Fruit fly (Drosophila melanogaster) whole organism, embryonic: ENCODE results near the gene CG3662.

Experiments used
- Atf-2 ChIP-seq: fragments of 200-800 bp; sonication (Bioruptor generic); optimal IDR thresholded peaks from 2 replicates; lab custom pipeline; 2016; ENCODE audit warnings: missing biosample characterization, missing genetic modification characterization
- Atf6 ChIP-seq: fragments of 200-800 bp; sonication (Bioruptor generic); IDR thresholded peaks from 2 replicates; pipeline ENCODE4 v1.3.6; 2022; ENCODE audit warnings: missing biosample characterization, missing genetic modification characterization
- BtbVII ChIP-seq: fragments of 200-800 bp; sonication (Bioruptor generic); optimal IDR thresholded peaks from 3 replicates; lab custom pipeline; 2017; ENCODE audit warnings: missing biosample characterization, mild to moderate bottlenecking, missing genetic modification characterization
- CG10462 ChIP-seq: fragments of 200-800 bp; sonication (Bioruptor generic); optimal IDR thresholded peaks from 2 replicates; lab custom pipeline; 2016; ENCODE audit warnings: missing biosample characterization, missing genetic modification characterization
- CG12299 ChIP-seq: fragments of 200-800 bp; sonication (Bioruptor generic); optimal IDR thresholded peaks from 2 replicates; lab custom pipeline; 2018; ENCODE audit warnings: missing biosample characterization, mild to moderate bottlenecking, missing genetic modification characterization
- CG13287 ChIP-seq: fragments of 200-800 bp; sonication (Bioruptor generic); IDR thresholded peaks from 2 replicates; pipeline ENCODE4 v1.3.6; 2022; ENCODE audit warnings: missing biosample characterization, missing genetic modification characterization; ENCODE audit not compliant: partially characterized antibody
- CG13894 ChIP-seq: fragments of 200-800 bp; sonication (Bioruptor generic); optimal IDR thresholded peaks from 3 replicates; lab custom pipeline; 2018; ENCODE audit warnings: missing biosample characterization, mild to moderate bottlenecking, missing genetic modification characterization, moderate library complexity
- CG1603 ChIP-seq: fragments of 200-800 bp; sonication (Bioruptor generic); optimal IDR thresholded peaks from 2 replicates; lab custom pipeline; 2019; ENCODE audit warnings: missing biosample characterization, mild to moderate bottlenecking, missing genetic modification characterization, moderate library complexity
- CG16815 ChIP-seq: fragments of 200-800 bp; sonication (Bioruptor generic); optimal IDR thresholded peaks from 3 replicates; lab custom pipeline; 2017; ENCODE audit warnings: missing biosample characterization, mild to moderate bottlenecking, missing genetic modification characterization
- CG2120 ChIP-seq: fragments of 200-800 bp; sonication (Bioruptor generic); optimal IDR thresholded peaks from 3 replicates; lab custom pipeline; 2016; ENCODE audit warnings: missing biosample characterization, missing genetic modification characterization
- CG30403 ChIP-seq: fragments of 200-800 bp; sonication (Bioruptor generic); optimal IDR thresholded peaks from 3 replicates; lab custom pipeline; 2016; ENCODE audit warnings: missing biosample characterization, missing genetic modification characterization
- CG31388 ChIP-seq: fragments of 200-800 bp; sonication (Bioruptor generic); optimal IDR thresholded peaks from 2 replicates; lab custom pipeline; 2016; ENCODE audit warnings: missing biosample characterization, missing genetic modification characterization
- CG3847 ChIP-seq: fragments of 200-800 bp; sonication (Bioruptor generic); IDR thresholded peaks from 2 replicates; pipeline ENCODE4 v1.3.6; 2022; ENCODE audit warnings: missing biosample characterization, missing genetic modification characterization
- CG4404 ChIP-seq: fragments of 200-800 bp; sonication (Bioruptor generic); IDR thresholded peaks from 2 replicates; pipeline ENCODE4 v1.3.6; 2022; ENCODE audit warnings: missing biosample characterization, missing genetic modification characterization
- CG4854 ChIP-seq: fragments of 200-800 bp; sonication (Bioruptor generic); optimal IDR thresholded peaks from 2 replicates; lab custom pipeline; 2016; ENCODE audit warnings: missing biosample characterization, missing genetic modification characterization, inconsistent platforms
- CG6654 ChIP-seq: fragments of 200-800 bp; sonication (Bioruptor generic); optimal IDR thresholded peaks from 2 replicates; lab custom pipeline; 2017; ENCODE audit warnings: missing biosample characterization, mild to moderate bottlenecking, missing genetic modification characterization
- CG6813 ChIP-seq: fragments of 200-800 bp; sonication (Bioruptor generic); optimal IDR thresholded peaks from 2 replicates; lab custom pipeline; 2017; ENCODE audit warnings: missing biosample characterization, missing genetic modification characterization, mild to moderate bottlenecking, moderate library complexity, missing genetic modification reagents
- CG7357 ChIP-seq: fragments of 200-800 bp; sonication (Bioruptor generic); IDR thresholded peaks from 3 replicates; pipeline ENCODE4 v1.3.6; 2022; ENCODE audit warnings: missing biosample characterization, missing genetic modification characterization
- CG9215 ChIP-seq: fragments of 200-800 bp; sonication (Bioruptor generic); IDR thresholded peaks from 2 replicates; pipeline ENCODE4 v1.3.6; 2022; ENCODE audit warnings: missing biosample characterization, missing genetic modification characterization
- Deaf1 ChIP-seq: fragments of 200-800 bp; optimal IDR thresholded peaks from 3 replicates; lab custom pipeline; 2019; ENCODE audit warnings: missing biosample characterization, mild to moderate bottlenecking, missing genetic modification characterization, moderate library complexity
- Dfd ChIP-seq, 2 experiments: fragments of >200 bp; optimal IDR thresholded peaks; 2 replicates each; lab custom pipeline; 2017; ENCODE audit warnings: missing biosample characterization in 2 of 2, missing genetic modification characterization in 2 of 2
- Dip3 ChIP-seq: fragments of 200-800 bp; sonication (Bioruptor generic); optimal IDR thresholded peaks from 3 replicates; lab custom pipeline; 2016; ENCODE audit warnings: missing biosample characterization, missing genetic modification characterization
- Dref ChIP-seq: fragments of 200-800 bp; sonication (Bioruptor generic); IDR thresholded peaks from 2 replicates; pipeline ENCODE4 v1.3.6; 2022; ENCODE audit warnings: missing biosample characterization, missing genetic modification characterization
- HLHmδ ChIP-seq: fragments of 200-800 bp; sonication (Bioruptor generic); optimal IDR thresholded peaks from 2 replicates; lab custom pipeline; 2018; ENCODE audit warnings: missing biosample characterization, mild to moderate bottlenecking, missing genetic modification characterization, moderate library complexity
- Hmx ChIP-seq: fragments of 200-800 bp; sonication (Bioruptor generic); optimal IDR thresholded peaks from 2 replicates; lab custom pipeline; 2016; ENCODE audit warnings: missing biosample characterization, missing genetic modification characterization
- Oaz ChIP-seq: fragments of 200-800 bp; sonication (Bioruptor generic); IDR thresholded peaks from 2 replicates; pipeline ENCODE4 v1.3.6; 2022; ENCODE audit warnings: missing biosample characterization, missing genetic modification characterization
- bigmax ChIP-seq: fragments of 200-800 bp; sonication (Bioruptor generic); optimal IDR thresholded peaks from 2 replicates; lab custom pipeline; 2018; ENCODE audit warnings: missing biosample characterization, mild to moderate bottlenecking, missing genetic modification characterization
- cas ChIP-seq: fragments of 200-800 bp; sonication (Bioruptor generic); IDR thresholded peaks from 2 replicates; pipeline ENCODE4 v1.3.6; 2022; ENCODE audit warnings: missing biosample characterization, missing genetic modification characterization
- caup ChIP-seq: fragments of 200-800 bp; sonication (Bioruptor generic); optimal IDR thresholded peaks from 3 replicates; lab custom pipeline; 2017; ENCODE audit warnings: missing biosample characterization, mild to moderate bottlenecking, missing genetic modification characterization, moderate library complexity; ENCODE audit not compliant: severe bottlenecking
- chif ChIP-seq, 2 experiments: fragments of 200-800 bp; sonication (Bioruptor generic); optimal IDR thresholded peaks; 3 replicates each; lab custom pipeline; 2016; ENCODE audit warnings: missing biosample characterization in 2 of 2, missing genetic modification characterization in 2 of 2
- crol ChIP-seq: fragments of 200-800 bp; sonication (Bioruptor generic); IDR thresholded peaks from 2 replicates; pipeline ENCODE4 v1.3.6; 2022; ENCODE audit warnings: missing biosample characterization, missing genetic modification characterization
- en ChIP-seq: fragments of 200-800 bp; sonication (Bioruptor generic); optimal IDR thresholded peaks from 2 replicates; lab custom pipeline; 2016; ENCODE audit warnings: missing biosample characterization, missing genetic modification characterization
- esg ChIP-seq: fragments of 200-800 bp; sonication (Bioruptor generic); conservative IDR thresholded peaks from 2 replicates; pipeline ENCODE4 v1.3.6; 2022; ENCODE audit warnings: missing biosample characterization, missing genetic modification characterization
- gcm2 ChIP-seq: fragments of 200-800 bp; sonication (Bioruptor generic); optimal IDR thresholded peaks from 2 replicates; lab custom pipeline; 2016; ENCODE audit warnings: missing biosample characterization, missing genetic modification characterization
- grau ChIP-seq: fragments of 200-800 bp; optimal IDR thresholded peaks from 3 replicates; lab custom pipeline; 2019; ENCODE audit warnings: missing biosample characterization, mild to moderate bottlenecking, missing genetic modification characterization, moderate library complexity
- gsb ChIP-seq: fragments of 200-800 bp; sonication (Bioruptor generic); IDR thresholded peaks from 2 replicates; pipeline ENCODE4 v1.3.6; 2022; ENCODE audit warnings: missing biosample characterization, missing genetic modification characterization
- ind ChIP-seq: fragments of 200-800 bp; sonication (Bioruptor generic); optimal IDR thresholded peaks from 3 replicates; lab custom pipeline; 2016; ENCODE audit warnings: missing biosample characterization, missing genetic modification characterization
- jing ChIP-seq: fragments of 200-800 bp; sonication (Bioruptor generic); optimal IDR thresholded peaks from 2 replicates; lab custom pipeline; 2018; ENCODE audit warnings: missing biosample characterization, mild to moderate bottlenecking, missing genetic modification characterization
- lab ChIP-seq: fragments of 200-800 bp; sonication (Bioruptor generic); optimal IDR thresholded peaks from 3 replicates; lab custom pipeline; 2017; ENCODE audit warnings: missing biosample characterization, missing genetic modification characterization, mild to moderate bottlenecking, moderate library complexity, missing genetic modification reagents
- lbe ChIP-seq: fragments of 200-800 bp; sonication (Bioruptor generic); optimal IDR thresholded peaks from 2 replicates; lab custom pipeline; 2016; ENCODE audit warnings: missing biosample characterization, mild to moderate bottlenecking, missing genetic modification characterization
- lov ChIP-seq, 2 experiments: fragments of 200-800 bp in 1 of 2; fragments of >200 bp in 1 of 2; sonication (Bioruptor generic) in 1 of 2; IDR thresholded peaks in 1 of 2; optimal IDR thresholded peaks in 1 of 2; 2 replicates in 1 of 2; 3 replicates in 1 of 2; pipeline versions ENCODE4 v1.3.6 to Lab custom; 2017 to 2022; ENCODE audit warnings: missing biosample characterization in 1 of 2, missing genetic modification characterization in 1 of 2
- maf-S ChIP-seq: fragments of 200-800 bp; sonication (Bioruptor generic); optimal IDR thresholded peaks from 2 replicates; lab custom pipeline; 2016; ENCODE audit warnings: missing biosample characterization, missing genetic modification characterization
- phol ChIP-seq: fragments of 200-800 bp; sonication (Bioruptor generic); optimal IDR thresholded peaks from 3 replicates; lab custom pipeline; 2018; ENCODE audit warnings: missing biosample characterization, mild to moderate bottlenecking, missing genetic modification characterization, moderate library complexity
- psq ChIP-seq: fragments of 200-800 bp; sonication (Bioruptor generic); optimal IDR thresholded peaks from 2 replicates; lab custom pipeline; 2017; ENCODE audit warnings: missing biosample characterization, missing genetic modification characterization
- pzg ChIP-seq: fragments of 200-800 bp; sonication (Bioruptor generic); optimal IDR thresholded peaks from 3 replicates; lab custom pipeline; 2018; ENCODE audit warnings: missing biosample characterization, mild to moderate bottlenecking, missing genetic modification characterization, moderate library complexity
- row ChIP-seq: fragments of 200-800 bp; sonication (Bioruptor generic); IDR thresholded peaks from 3 replicates; pipeline ENCODE4 v1.3.6; 2022; ENCODE audit warnings: missing biosample characterization, missing genetic modification characterization
- salm ChIP-seq: fragments of 200-800 bp; sonication (Bioruptor generic); optimal IDR thresholded peaks from 2 replicates; lab custom pipeline; 2018; ENCODE audit warnings: missing biosample characterization, mild to moderate bottlenecking, missing genetic modification characterization
- wek ChIP-seq: fragments of 200-800 bp; sonication (Bioruptor generic); optimal IDR thresholded peaks from 3 replicates; lab custom pipeline; 2018; ENCODE audit warnings: missing biosample characterization, mild to moderate bottlenecking, missing genetic modification characterization, moderate library complexity
- zen2 ChIP-seq: fragments of 200-800 bp; sonication (Bioruptor generic); IDR thresholded peaks from 3 replicates; pipeline ENCODE4 v1.3.6; 2022; ENCODE audit warnings: missing biosample characterization, missing genetic modification characterization; ENCODE audit not compliant: partially characterized antibody

Gene CG3662

dm6 chr2L:827516-828362 is 6.7 kb downstream of the CG3662 start (continued):
- TF ChIP-seq phol (tag; lab: Kevin White, UChicago): peak; percentile 52
- no peak for TF ChIP-seq CG6654 (GFP tag; lab: Kevin White, UChicago)
- TF ChIP-seq caup: no peak
- TF ChIP-seq lbe (GFP tag; lab: Kevin White, UChicago): no peak
- peak; percentile 10 for TF ChIP-seq CG4854 (GFP tag; lab: Kevin White, UChicago)
- no peak for TF ChIP-seq maf-S (GFP tag; lab: Kevin White, UChicago)
- no peak for TF ChIP-seq CG7357 (GFP tag; lab: Robert Waterston, UW)
- no peak for TF ChIP-seq CG9215 (GFP tag; lab: Robert Waterston, UW)
- TF ChIP-seq Atf-2: peak; percentile 47
- peak; percentile 64; the same call in 2 of the 3 replicates for TF ChIP-seq row (GFP tag; lab: Robert Waterston, UW)
- no peak for TF ChIP-seq CG3847 (GFP tag; lab: Robert Waterston, UW)
- TF ChIP-seq HLHmδ: no peak
- no peak for TF ChIP-seq Deaf1 (tag; lab: Kevin White, UChicago)
- TF ChIP-seq Dref: no peak
- no peak for TF ChIP-seq gcm2 (GFP tag; lab: Kevin White, UChicago)
- no peak for TF ChIP-seq CG13894 (tag; lab: Kevin White, UChicago)
- TF ChIP-seq crol (GFP tag; lab: Robert Waterston, UW): no peak
- TF ChIP-seq Dip3 (GFP tag; lab: Kevin White, UChicago): no peak
- TF ChIP-seq CG10462: peak; percentile 32
- no peak for TF ChIP-seq Dfd (GFP tag; optimal IDR thresholded peaks at IDR 0.05; lab: Kevin White, UChicago)
- peak; percentile 63 for TF ChIP-seq CG30403 (GFP tag; lab: Kevin White, UChicago)
- TF ChIP-seq lov (optimal IDR thresholded peaks at IDR 0.05; lab: Kevin White, UChicago): no peak
- TF ChIP-seq lov (GFP tag; IDR thresholded peaks at IDR 0.05; lab: Robert Waterston, UW): 0 out of 3 replicates have a peak, but pooled peaks have one; percentile 17
- TF ChIP-seq psq (GFP tag; lab: Kevin White, UChicago): no peak
- TF ChIP-seq Oaz: no peak
- peak; percentile 72 for TF ChIP-seq CG1603
- no peak for TF ChIP-seq lab
- no peak for TF ChIP-seq CG2120 (GFP tag; lab: Kevin White, UChicago)
- TF ChIP-seq CG13287: no peak
- no peak for TF ChIP-seq gsb (GFP tag; lab: Robert Waterston, UW)
- TF ChIP-seq cas (GFP tag; lab: Robert Waterston, UW): no peak
- TF ChIP-seq jing (GFP tag; lab: Kevin White, UChicago): no peak
- no peak for TF ChIP-seq BtbVII (GFP tag; lab: Kevin White, UChicago)
- no peak for TF ChIP-seq CG6813 (GFP tag; lab: Kevin White, UChicago)
- TF ChIP-seq Atf6 (GFP tag; lab: Robert Waterston, UW): no peak
- TF ChIP-seq en (GFP tag; lab: Kevin White, UChicago): no peak
- no peak for TF ChIP-seq CG4404 (GFP tag; lab: Robert Waterston, UW)
- peak; percentile 18 for TF ChIP-seq grau
- no peak for TF ChIP-seq wek (GFP tag; lab: Kevin White, UChicago)
- no peak for TF ChIP-seq ind (GFP tag; lab: Kevin White, UChicago)
- TF ChIP-seq CG16815 (GFP tag; lab: Kevin White, UChicago): peak; percentile 15
- peak; percentile 7 to 34 for TF ChIP-seq chif (GFP tag; optimal IDR thresholded peaks at IDR 0.05; lab: Kevin White, UChicago)
- no peak for TF ChIP-seq CG31388 (GFP tag; lab: Kevin White, UChicago)
- TF ChIP-seq Hmx (GFP tag; lab: Kevin White, UChicago): no peak
- TF ChIP-seq esg (GFP tag; lab: Robert Waterston, UW): 0 out of 2 replicates have a peak, but pooled peaks have one; percentile 15
- no peak for TF ChIP-seq bigmax (GFP tag; lab: Kevin White, UChicago)
- no peak for TF ChIP-seq pzg (GFP tag; lab: Kevin White, UChicago)
- no peak for TF ChIP-seq zen2
- peak; percentile 26 for TF ChIP-seq CG12299
- peak; percentile 44 for TF ChIP-seq salm (tag; lab: Kevin White, UChicago)
